Worm (Caenorhabditis elegans): ENCODE measurements around the gene R07B7.9.

R07B7.9 gene

ce11 chrV:12036129-12036528, 44.0 kb downstream of the R07B7.9 start:
- no peak for TF ChIP-seq flt-1 (GFP tag; IDR thresholded peaks at IDR 0.05)

- TF ChIP-seq klf-2 (GFP tag; conservative IDR thresholded peaks at IDR 0.05), result no peak
Observed at ce11 chrV:12033841-12034240, 46.3 kb downstream of the R07B7.9 start.

ce11 chrV:12032060-12032459, 48.1 kb downstream of the R07B7.9 start, which contains the start of gene pkc-1:
Gene pkc-1, minus strand, starts transcription at chrV:12032160.
- no peak for TF ChIP-seq med-1 (GFP tag; optimal IDR thresholded peaks at IDR 0.05; ENCODE audit: insufficient read depth)
- no peak for TF ChIP-seq klf-2 (GFP tag; conservative IDR thresholded peaks at IDR 0.05)
- TF ChIP-seq flt-1 (GFP tag; IDR thresholded peaks at IDR 0.05), result no peak
- no peak for TF ChIP-seq cog-1 (tag; optimal IDR thresholded peaks at IDR 0.05)
- TF ChIP-seq ztf-23 (GFP tag; IDR thresholded peaks at IDR 0.05), result no peak
- TF ChIP-seq tab-1 (GFP tag; IDR thresholded peaks at IDR 0.05), result no peak

ce11 chrV:12028151-12028550, 52.0 kb downstream of the R07B7.9 start:
- no peak for TF ChIP-seq ztf-29 (GFP tag; IDR thresholded peaks at IDR 0.05)
- TF ChIP-seq ref-1 (GFP tag; conservative IDR thresholded peaks at IDR 0.05), result no peak
- TF ChIP-seq klf-2 (GFP tag; conservative IDR thresholded peaks at IDR 0.05), result no peak
- no peak for TF ChIP-seq flt-1 (GFP tag; IDR thresholded peaks at IDR 0.05)
- no peak for TF ChIP-seq ztf-23 (GFP tag; IDR thresholded peaks at IDR 0.05)
- no peak for TF ChIP-seq T22C8.4 (GFP tag; IDR thresholded peaks at IDR 0.05)
- no peak for TF ChIP-seq tab-1 (GFP tag; IDR thresholded peaks at IDR 0.05)
- TF ChIP-seq cog-1 (tag; optimal IDR thresholded peaks at IDR 0.05), result no peak
- TF ChIP-seq med-1 (GFP tag; optimal IDR thresholded peaks at IDR 0.05; ENCODE audit: insufficient read depth), result no peak
